Worm (Caenorhabditis elegans) whole organism, early embryonic: Measurements from ENCODE around the gene lmtr-3.

ENCODE experiments used
- B0310.2 ChIP-seq: sonication (generic microtip); optimal IDR thresholded peaks from 2 replicates; lab custom pipeline; 2016; ENCODE audit warnings: mild to moderate bottlenecking, missing genetic modification characterization, missing compliant biosample characterization
- F13C5.2 ChIP-seq: sonication (generic microtip); optimal IDR thresholded peaks from 2 replicates; lab custom pipeline; 2017; ENCODE audit warnings: mild to moderate bottlenecking, missing genetic modification characterization, inconsistent platforms, missing compliant biosample characterization
- aly-1 ChIP-seq: sonication (generic microtip); optimal IDR thresholded peaks from 2 replicates; lab custom pipeline; 2016; ENCODE audit warnings: missing genetic modification characterization, missing compliant biosample characterization
- ama-1 ChIP-seq: fragments of 150-350 bp; optimal IDR thresholded peaks from 2 replicates; lab custom pipeline; 2014
- ceh-13 ChIP-seq: fragments of 200-800 bp; sonication (Bioruptor generic); optimal IDR thresholded peaks from 2 replicates; lab custom pipeline; 2018; ENCODE audit warnings: mild to moderate bottlenecking, missing genetic modification characterization, missing compliant biosample characterization
- ceh-36 ChIP-seq: sonication (generic microtip); optimal IDR thresholded peaks from 2 replicates; lab custom pipeline; 2016; ENCODE audit warnings: missing genetic modification characterization, inconsistent platforms, missing compliant biosample characterization
- ets-7 ChIP-seq: sonication (generic microtip); optimal IDR thresholded peaks from 2 replicates; lab custom pipeline; 2016; ENCODE audit warnings: missing genotype, missing genetic modification characterization, missing compliant biosample characterization
- flt-1 ChIP-seq: fragments of 200-800 bp; sonication (Bioruptor generic); IDR thresholded peaks from 2 replicates; pipeline ENCODE4 v1.3.6; 2022; ENCODE audit warnings: missing genetic modification characterization, missing compliant biosample characterization
- hmbx-1 ChIP-seq: sonication (generic microtip); optimal IDR thresholded peaks from 2 replicates; lab custom pipeline; 2016; ENCODE audit warnings: mild to moderate bottlenecking, missing genetic modification characterization, missing compliant biosample characterization
- hmg-4 ChIP-seq: fragments of 200-800 bp; sonication (Bioruptor generic); optimal IDR thresholded peaks from 2 replicates; lab custom pipeline; 2018; ENCODE audit warnings: mild to moderate bottlenecking, missing genetic modification characterization, missing compliant biosample characterization
- hnd-1 ChIP-seq: sonication (generic microtip); optimal IDR thresholded peaks from 2 replicates; lab custom pipeline; 2016; ENCODE audit warnings: missing genetic modification characterization, missing compliant biosample characterization
- pes-1 ChIP-seq: fragments of 200-800 bp; sonication (Bioruptor generic); IDR thresholded peaks from 2 replicates; pipeline ENCODE4 v1.3.6; 2022; ENCODE audit warnings: missing genetic modification reagents, missing genetic modification characterization, missing compliant biosample characterization
- scrt-1 ChIP-seq: fragments of 200-800 bp; sonication (Bioruptor generic); IDR thresholded peaks from 2 replicates; pipeline ENCODE4 v1.3.6; 2022; ENCODE audit warnings: missing genetic modification characterization, missing compliant biosample characterization
- sea-1 ChIP-seq: fragments of 200-800 bp; sonication (Bioruptor generic); conservative IDR thresholded peaks from 2 replicates; pipeline ENCODE4 v1.3.6; 2022; ENCODE audit warnings: missing genetic modification characterization, missing compliant biosample characterization
- tbx-11 ChIP-seq: fragments of 200-800 bp; sonication (Bioruptor generic); IDR thresholded peaks from 2 replicates; pipeline ENCODE4 v1.3.6; 2022; ENCODE audit warnings: missing genetic modification characterization, missing compliant biosample characterization
- tbx-37 ChIP-seq: fragments of 200-800 bp; sonication (Bioruptor generic); conservative IDR thresholded peaks from 2 replicates; pipeline ENCODE4 v1.3.6; 2022; ENCODE audit warnings: missing genetic modification reagents, missing genetic modification characterization, missing compliant biosample characterization
- tra-4 ChIP-seq: sonication (generic microtip); optimal IDR thresholded peaks from 2 replicates; lab custom pipeline; 2017; ENCODE audit warnings: missing genetic modification characterization, missing compliant biosample characterization

The lmtr-3 gene

ce11 chrV:11161791-11162190, 37.8 kb downstream of the lmtr-3 start, which contains the start of gene srg-41:
Gene srg-41 (minus strand): TSS chrV:11161891.
- TF ChIP-seq hmg-4 (GFP tag; lab: Kevin White, UChicago) (no peak), ets-7 (tag; lab: Kevin White, UChicago) (no peak), pes-1 (GFP tag; lab: Robert Waterston, UW) (no peak), ceh-36 (tag; lab: Kevin White, UChicago) (no peak), hnd-1 (tag; lab: Kevin White, UChicago) (no peak), sea-1 (GFP tag; lab: Robert Waterston, UW) (no peak), B0310.2 (no peak), tbx-11 (GFP tag; lab: Robert Waterston, UW) (no peak), tra-4 (tag; lab: Kevin White, UChicago) (no peak), aly-1 (tag; lab: Kevin White, UChicago) (no peak), scrt-1 (GFP tag; lab: Robert Waterston, UW) (no peak), ama-1 (no peak), tbx-37 (GFP tag; lab: Robert Waterston, UW) (no peak), ceh-13 (GFP tag; lab: Kevin White, UChicago) (no peak)

- no peak for TF ChIP-seq ceh-36 (tag; lab: Kevin White, UChicago)
- no peak for TF ChIP-seq hmg-4 (GFP tag; lab: Kevin White, UChicago)
- no peak for TF ChIP-seq ets-7 (tag; lab: Kevin White, UChicago)
- no peak for TF ChIP-seq ama-1
- TF ChIP-seq hnd-1 (tag; lab: Kevin White, UChicago): no peak
- TF ChIP-seq tbx-11 (GFP tag; lab: Robert Waterston, UW): no peak
- no peak for TF ChIP-seq tbx-37 (GFP tag; lab: Robert Waterston, UW)
- TF ChIP-seq ceh-13 (GFP tag; lab: Kevin White, UChicago): no peak
- no peak for TF ChIP-seq scrt-1 (GFP tag; lab: Robert Waterston, UW)
- TF ChIP-seq aly-1 (tag; lab: Kevin White, UChicago): no peak
- no peak for TF ChIP-seq tra-4 (tag; lab: Kevin White, UChicago)
- no peak for TF ChIP-seq flt-1 (GFP tag; lab: Robert Waterston, UW)
These were observed 40.5 kb downstream of the lmtr-3 start, which contains the start of gene srg-40 for ce11 chrV:11164475-11164874. Gene srg-40 (minus strand): TSS chrV:11164575.

ce11 chrV:11167745-11168144, 43.8 kb downstream of the lmtr-3 start:
- TF ChIP-seq hmbx-1 (tag; lab: Kevin White, UChicago) (no peak), flt-1 (GFP tag; lab: Robert Waterston, UW) (no peak), B0310.2 (no peak), tbx-37 (GFP tag; lab: Robert Waterston, UW) (no peak), aly-1 (tag; lab: Kevin White, UChicago) (no peak), tra-4 (tag; lab: Kevin White, UChicago) (no peak), ets-7 (tag; lab: Kevin White, UChicago) (no peak), ceh-36 (tag; lab: Kevin White, UChicago) (no peak), scrt-1 (GFP tag; lab: Robert Waterston, UW) (no peak), ama-1 (no peak)

ce11 chrV:11170564-11171329, 46.8 kb downstream of the lmtr-3 start:
- no peak for TF ChIP-seq ets-7 (tag; lab: Kevin White, UChicago)
- no peak for TF ChIP-seq B0310.2
- TF ChIP-seq hmg-4 (GFP tag; lab: Kevin White, UChicago): no peak
- TF ChIP-seq tra-4 (tag; lab: Kevin White, UChicago): no peak
- TF ChIP-seq ceh-36 (tag; lab: Kevin White, UChicago): no peak
- no peak for TF ChIP-seq tbx-37 (GFP tag; lab: Robert Waterston, UW)
- no peak for TF ChIP-seq sea-1 (GFP tag; lab: Robert Waterston, UW)
- TF ChIP-seq pes-1 (GFP tag; lab: Robert Waterston, UW): no peak
- TF ChIP-seq aly-1 (tag; lab: Kevin White, UChicago): no peak
- TF ChIP-seq hmbx-1 (tag; lab: Kevin White, UChicago): no peak
- no peak for TF ChIP-seq ceh-13 (GFP tag; lab: Kevin White, UChicago)
- TF ChIP-seq scrt-1 (GFP tag; lab: Robert Waterston, UW): no peak
- TF ChIP-seq hnd-1 (tag; lab: Kevin White, UChicago): no peak
- TF ChIP-seq flt-1 (GFP tag; lab: Robert Waterston, UW): no peak
- TF ChIP-seq tbx-11 (GFP tag; lab: Robert Waterston, UW): no peak
- no peak for TF ChIP-seq ama-1
- no peak for TF ChIP-seq F13C5.2 (tag; lab: Kevin White, UChicago)

- no peak for TF ChIP-seq ets-7 (tag; lab: Kevin White, UChicago)
- TF ChIP-seq tbx-11 (GFP tag; lab: Robert Waterston, UW): no peak
- no peak for TF ChIP-seq sea-1 (GFP tag; lab: Robert Waterston, UW)
- TF ChIP-seq ceh-13 (GFP tag; lab: Kevin White, UChicago): no peak
- no peak for TF ChIP-seq pes-1 (GFP tag; lab: Robert Waterston, UW)
These were observed 47.9 kb downstream of the lmtr-3 start, which contains the start of gene T19C4.5 for ce11 chrV:11171906-11172305. Gene T19C4.5 (plus strand): TSS chrV:11172213.

- TF ChIP-seq scrt-1 (GFP tag; lab: Robert Waterston, UW): no peak
- no peak for TF ChIP-seq tbx-37 (GFP tag; lab: Robert Waterston, UW)
These were observed 48.7 kb downstream of the lmtr-3 start for ce11 chrV:11172667-11173066.
